Fruit fly (Drosophila melanogaster) whole organism, pupa: Measurements from ENCODE around the gene CG4017.

Experiments used
- CG10348 ChIP-seq: fragments of 200-800 bp; sonication (Bioruptor generic); IDR thresholded peaks from 2 replicates; pipeline ENCODE4 v1.3.6; 2022; ENCODE audit warnings: missing biosample characterization, missing genetic modification characterization
- CG12605 ChIP-seq: fragments of 200-800 bp; sonication (Bioruptor generic); IDR thresholded peaks from 2 replicates; pipeline ENCODE4 v1.3.6; 2022; ENCODE audit warnings: missing biosample characterization, missing genetic modification characterization
- CG13204 ChIP-seq: fragments of 200-800 bp; sonication (Bioruptor generic); optimal IDR thresholded peaks from 2 replicates; lab custom pipeline; 2018; ENCODE audit warnings: missing biosample characterization, mild to moderate bottlenecking, missing genetic modification characterization, moderate library complexity
- CG14655 ChIP-seq: fragments of 200-800 bp; sonication (Bioruptor generic); optimal IDR thresholded peaks from 3 replicates; lab custom pipeline; 2017; ENCODE audit warnings: mild to moderate bottlenecking, missing biosample characterization, missing genetic modification reagents, missing genetic modification characterization
- CG15710 ChIP-seq: fragments of 200-800 bp; sonication (Bioruptor generic); optimal IDR thresholded peaks from 2 replicates; lab custom pipeline; 2018; ENCODE audit warnings: missing biosample characterization, mild to moderate bottlenecking, missing genetic modification characterization, moderate library complexity
- CG17806 ChIP-seq: fragments of 200-800 bp; sonication (Bioruptor generic); optimal IDR thresholded peaks from 2 replicates; lab custom pipeline; 2018; ENCODE audit warnings: missing biosample characterization, mild to moderate bottlenecking, missing genetic modification characterization, moderate library complexity
- CG32121 ChIP-seq: fragments of 200-800 bp; sonication (Bioruptor generic); IDR thresholded peaks from 2 replicates; pipeline ENCODE4 v1.3.6; 2022; ENCODE audit warnings: missing biosample characterization, missing genetic modification characterization
- CG34367 ChIP-seq: fragments of 200-800 bp; sonication (Bioruptor generic); optimal IDR thresholded peaks from 2 replicates; lab custom pipeline; 2018; ENCODE audit warnings: missing biosample characterization, mild to moderate bottlenecking, missing genetic modification characterization
- CG4496 ChIP-seq: fragments of 200-800 bp; sonication (Bioruptor generic); IDR thresholded peaks from 3 replicates; pipeline ENCODE4 v1.3.6; 2022; ENCODE audit warnings: missing biosample characterization, missing genetic modification characterization
- CG8159 ChIP-seq: fragments of 200-800 bp; sonication (Bioruptor generic); optimal IDR thresholded peaks from 3 replicates; lab custom pipeline; 2018; ENCODE audit warnings: missing biosample characterization, mild to moderate bottlenecking, missing genetic modification characterization, moderate library complexity
- CG8301 ChIP-seq: fragments of 200-800 bp; sonication (Bioruptor generic); optimal IDR thresholded peaks from 2 replicates; lab custom pipeline; 2018; ENCODE audit warnings: missing biosample characterization, mild to moderate bottlenecking, missing genetic modification characterization
- CG9948 ChIP-seq: fragments of 200-800 bp; sonication (Bioruptor generic); optimal IDR thresholded peaks from 2 replicates; lab custom pipeline; 2018; ENCODE audit warnings: missing biosample characterization, mild to moderate bottlenecking, missing genetic modification characterization, moderate library complexity
- D1 ChIP-seq: fragments of 200-800 bp; sonication (Bioruptor generic); optimal IDR thresholded peaks from 2 replicates; lab custom pipeline; 2018; ENCODE audit warnings: missing biosample characterization, mild to moderate bottlenecking, missing genetic modification characterization, moderate library complexity
- EcR ChIP-seq: fragments of 200-800 bp; sonication (Bioruptor generic); optimal IDR thresholded peaks from 3 replicates; lab custom pipeline; 2019; ENCODE audit warnings: missing biosample characterization, missing genetic modification characterization, mild to moderate bottlenecking, moderate library complexity, missing genetic modification reagents
- Ets98B ChIP-seq: fragments of 200-800 bp; sonication (Bioruptor generic); IDR thresholded peaks from 2 replicates; pipeline ENCODE4 v1.3.6; 2022; ENCODE audit warnings: missing biosample characterization, missing genetic modification characterization
- Pif1A ChIP-seq: fragments of 200-800 bp; sonication (Bioruptor generic); optimal IDR thresholded peaks from 3 replicates; lab custom pipeline; 2016; ENCODE audit warnings: missing biosample characterization, missing genetic modification characterization
- Pif1B ChIP-seq: fragments of 200-800 bp; sonication (Bioruptor generic); optimal IDR thresholded peaks from 3 replicates; lab custom pipeline; 2016; ENCODE audit warnings: missing biosample characterization, missing genetic modification characterization
- Snoo ChIP-seq: fragments of 200-800 bp; sonication (Bioruptor generic); optimal IDR thresholded peaks from 3 replicates; lab custom pipeline; 2017; ENCODE audit warnings: missing biosample characterization, mild to moderate bottlenecking, missing genetic modification characterization, inconsistent platforms
- fd96Ca ChIP-seq: fragments of 200-800 bp; sonication (Bioruptor generic); IDR thresholded peaks from 3 replicates; pipeline ENCODE4 v1.3.6; 2022; ENCODE audit warnings: missing biosample characterization, missing genetic modification characterization
- gl ChIP-seq: fragments of 200-800 bp; sonication (Bioruptor generic); optimal IDR thresholded peaks from 2 replicates; lab custom pipeline; 2018; ENCODE audit warnings: missing biosample characterization, mild to moderate bottlenecking, missing genetic modification characterization
- rn ChIP-seq: fragments of 200-800 bp; sonication (Bioruptor generic); IDR thresholded peaks from 2 replicates; pipeline ENCODE4 v1.3.6; 2022; ENCODE audit warnings: missing biosample characterization, missing genetic modification characterization

Gene CG4017

DNA sequence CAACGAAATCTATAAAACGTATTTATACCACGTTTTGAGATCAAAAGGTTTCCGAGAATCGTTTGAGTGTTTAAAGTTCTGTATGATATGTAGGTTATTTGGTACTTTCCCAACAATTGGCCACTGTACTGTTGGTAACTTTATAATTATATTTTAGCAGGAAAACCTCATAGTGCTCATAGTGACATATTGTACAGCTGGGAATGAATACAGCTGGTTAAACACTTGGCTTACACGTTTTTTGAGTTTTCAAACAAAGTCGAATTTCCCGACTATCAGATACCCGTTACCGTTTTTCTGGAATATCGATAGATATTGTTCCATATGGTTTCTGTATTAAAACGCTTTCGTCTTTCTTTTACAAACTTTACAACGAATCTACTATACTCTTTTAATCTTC lies 11.6 kb downstream of the CG4017 start:
- TF ChIP-seq CG12605 (GFP tag; lab: Robert Waterston, UW): no peak
- TF ChIP-seq Ets98B: no peak
- TF ChIP-seq rn: no peak
- no peak for TF ChIP-seq CG10348 (GFP tag; lab: Robert Waterston, UW)
- no peak for TF ChIP-seq CG32121 (GFP tag; lab: Robert Waterston, UW)
- no peak for TF ChIP-seq CG8301 (tag; lab: Kevin White, UChicago)
- no peak for TF ChIP-seq Pif1B
- TF ChIP-seq CG9948 (tag; lab: Kevin White, UChicago): no peak
- no peak for TF ChIP-seq fd96Ca
- no peak for TF ChIP-seq D1 (tag; lab: Kevin White, UChicago)

- TF ChIP-seq CG14655 (peak; percentile 38), CG13204 (GFP tag; lab: Kevin White, UChicago) (no peak), CG34367 (no peak), CG32121 (GFP tag; lab: Robert Waterston, UW) (no peak), EcR (GFP tag; lab: Kevin White, UChicago) (no peak), CG8301 (tag; lab: Kevin White, UChicago) (peak; percentile 17), CG4496 (GFP tag; lab: Robert Waterston, UW) (peak; percentile 31; the same call in 1 of the 3 replicates), CG9948 (tag; lab: Kevin White, UChicago) (no peak), rn (no peak), CG10348 (GFP tag; lab: Robert Waterston, UW) (no peak), CG12605 (GFP tag; lab: Robert Waterston, UW) (no peak), CG8159 (tag; lab: Kevin White, UChicago) (no peak), Snoo (tag; lab: Kevin White, UChicago) (no peak), CG15710 (no peak), gl (tag; lab: Kevin White, UChicago) (no peak), D1 (tag; lab: Kevin White, UChicago) (no peak), CG17806 (tag; lab: Kevin White, UChicago) (no peak), Pif1B (no peak), fd96Ca (peak; percentile 52; the same call in 2 of the 3 replicates), Pif1A (GFP tag; lab: Kevin White, UChicago) (peak; percentile 20), Ets98B (no peak; the same call in 1 of the 2 replicates)
Measured at dm6 chr2L:9779147-9779546, 12.3 kb downstream of the CG4017 start.

dm6 chr2L:9779754-9780153 lies 12.9 kb downstream of the CG4017 start:
- TF ChIP-seq CG32121 (GFP tag; lab: Robert Waterston, UW) (no peak), rn (no peak), CG8301 (tag; lab: Kevin White, UChicago) (no peak), CG17806 (tag; lab: Kevin White, UChicago) (no peak), fd96Ca (no peak), CG12605 (GFP tag; lab: Robert Waterston, UW) (no peak), CG10348 (GFP tag; lab: Robert Waterston, UW) (no peak), CG13204 (GFP tag; lab: Kevin White, UChicago) (no peak), D1 (tag; lab: Kevin White, UChicago) (no peak), CG4496 (GFP tag; lab: Robert Waterston, UW) (no peak; the same call in 2 of the 3 replicates), Snoo (tag; lab: Kevin White, UChicago) (no peak), EcR (GFP tag; lab: Kevin White, UChicago) (peak; percentile 15), CG15710 (no peak), gl (tag; lab: Kevin White, UChicago) (peak; percentile 0), CG9948 (tag; lab: Kevin White, UChicago) (no peak), Pif1B (no peak), Ets98B (no peak)

- TF ChIP-seq CG9948 (tag; lab: Kevin White, UChicago): no peak
- TF ChIP-seq D1 (tag; lab: Kevin White, UChicago): no peak
- TF ChIP-seq CG34367: no peak
- TF ChIP-seq CG12605 (GFP tag; lab: Robert Waterston, UW): peak; percentile 69
- TF ChIP-seq CG4496 (GFP tag; lab: Robert Waterston, UW): peak; percentile 68
- peak; percentile 55 for TF ChIP-seq gl (tag; lab: Kevin White, UChicago)
- peak; percentile 26 for TF ChIP-seq CG15710
- peak; percentile 29 for TF ChIP-seq Snoo (tag; lab: Kevin White, UChicago)
- peak; percentile 17 for TF ChIP-seq CG8159 (tag; lab: Kevin White, UChicago)
- TF ChIP-seq CG13204 (GFP tag; lab: Kevin White, UChicago): peak; percentile 51
- TF ChIP-seq CG32121 (GFP tag; lab: Robert Waterston, UW): peak; percentile 80
- TF ChIP-seq Ets98B: peak; percentile 76
- peak; percentile 76; the same call in 2 of the 3 replicates for TF ChIP-seq fd96Ca
- peak; percentile 62 for TF ChIP-seq Pif1B
- no peak for TF ChIP-seq CG14655
- peak; percentile 56 for TF ChIP-seq Pif1A (GFP tag; lab: Kevin White, UChicago)
- peak; percentile 95 for TF ChIP-seq EcR (GFP tag; lab: Kevin White, UChicago)
- TF ChIP-seq CG17806 (tag; lab: Kevin White, UChicago): no peak
Measured at dm6 chr2L:9782176-9782581, 15.3 kb downstream of the CG4017 start, which contains the start of gene IP3K1. IP3K1 (plus strand) TSS chr2L:9782384.

DNA sequence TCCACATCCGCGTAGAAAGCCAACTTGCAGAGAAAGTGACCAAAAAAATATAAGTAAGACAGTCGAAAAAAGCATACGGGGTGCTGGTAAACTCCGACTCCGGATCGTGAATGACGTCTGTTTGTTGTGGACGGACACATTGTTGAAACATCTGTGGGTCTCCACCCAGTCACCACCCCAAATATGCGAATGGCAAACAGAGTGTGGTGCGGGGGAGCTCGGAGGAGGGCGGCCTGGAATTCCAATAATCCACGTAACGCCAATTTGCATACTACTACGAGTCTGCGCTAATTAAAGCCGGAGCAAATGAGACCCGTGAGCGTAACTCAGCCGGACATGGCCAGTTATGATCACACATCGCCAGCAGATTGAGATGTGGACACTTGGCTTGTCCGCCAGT lies 16.3 kb downstream of the CG4017 start:
- TF ChIP-seq Snoo (tag; lab: Kevin White, UChicago) (no peak), CG32121 (GFP tag; lab: Robert Waterston, UW) (no peak), CG9948 (tag; lab: Kevin White, UChicago) (no peak), CG8159 (tag; lab: Kevin White, UChicago) (no peak), CG17806 (tag; lab: Kevin White, UChicago) (no peak), D1 (tag; lab: Kevin White, UChicago) (no peak), Ets98B (no peak), gl (tag; lab: Kevin White, UChicago) (no peak), CG10348 (GFP tag; lab: Robert Waterston, UW) (no peak), Pif1A (GFP tag; lab: Kevin White, UChicago) (no peak), fd96Ca (no peak), Pif1B (no peak), EcR (GFP tag; lab: Kevin White, UChicago) (no peak), CG8301 (tag; lab: Kevin White, UChicago) (no peak), CG4496 (GFP tag; lab: Robert Waterston, UW) (no peak), CG34367 (no peak), CG15710 (no peak), CG14655 (no peak)
